Fruit fly (Drosophila melanogaster): Measurements from ENCODE around the gene CG46435.
A peak's percentile ranks its signal among the peaks of the same experiment; 100 is the strongest.

CG46435 gene

dm6 chr3L:19552136-19552773, 7.3 kb downstream of the CG46435 start, which contains the start of the genes Ltn1 and CG9300:
Gene Ltn1 (minus strand): TSS chr3L:19552290.
Gene CG9300 (plus strand): TSS chr3L:19552420.
- TF ChIP-seq eg (GFP tag; IDR thresholded peaks at IDR 0.05) (no peak), net (GFP tag; optimal IDR thresholded peaks at IDR 0.05) (no peak), CG34406 (GFP tag; optimal IDR thresholded peaks at IDR 0.05) (no peak), CG10631 (GFP tag; optimal IDR thresholded peaks at IDR 0.05) (no peak), CG6808 (GFP tag; optimal IDR thresholded peaks at IDR 0.05) (no peak), achi (GFP tag; optimal IDR thresholded peaks at IDR 0.05) (no peak), Met (GFP tag; optimal IDR thresholded peaks at IDR 0.05) (no peak), CG6854 (GFP tag; optimal IDR thresholded peaks at IDR 0.05) (no peak), CG31627 (GFP tag; optimal IDR thresholded peaks at IDR 0.05) (no peak), CG6792 (GFP tag; optimal IDR thresholded peaks at IDR 0.05) (no peak), topi (GFP tag; optimal IDR thresholded peaks at IDR 0.05) (no peak), svp (GFP tag) (no peak)

- TF ChIP-seq Ets21C (GFP tag; optimal IDR thresholded peaks at IDR 0.05): no peak
- TF ChIP-seq CG3919 (GFP tag; optimal IDR thresholded peaks at IDR 0.05): no peak
- no peak for TF ChIP-seq fkh (GFP tag; optimal IDR thresholded peaks at IDR 0.05)
- no peak for TF ChIP-seq CG11762 (GFP tag; optimal IDR thresholded peaks at IDR 0.05; ENCODE audit: insufficient read depth)
- TF ChIP-seq fd85E (GFP tag; optimal IDR thresholded peaks at IDR 0.05): no peak
- TF ChIP-seq CG7368 (GFP tag; optimal IDR thresholded peaks at IDR 0.05): no peak
- peak; percentile 63 for TF ChIP-seq esn (GFP tag; optimal IDR thresholded peaks at IDR 0.05)
- TF ChIP-seq CG6854 (GFP tag; optimal IDR thresholded peaks at IDR 0.05): no peak
- no peak for TF ChIP-seq Smox (GFP tag; optimal IDR thresholded peaks at IDR 0.05)
- no peak for TF ChIP-seq Sox14 (GFP tag; optimal IDR thresholded peaks at IDR 0.05)
- TF ChIP-seq pdm3 (GFP tag; optimal IDR thresholded peaks at IDR 0.05): no peak
- no peak for TF ChIP-seq dsx (GFP tag; optimal IDR thresholded peaks at IDR 0.05; ENCODE audit: poor library complexity, severe bottlenecking)
- peak; percentile 22 for TF ChIP-seq achi (GFP tag; optimal IDR thresholded peaks at IDR 0.05)
- TF ChIP-seq CG32006 (GFP tag; optimal IDR thresholded peaks at IDR 0.05): no peak
- TF ChIP-seq lz (GFP tag; optimal IDR thresholded peaks at IDR 0.05): no peak
- no peak for TF ChIP-seq Eip75B (GFP tag; optimal IDR thresholded peaks at IDR 0.05)
- no peak for TF ChIP-seq salr (GFP tag; optimal IDR thresholded peaks at IDR 0.05)
- no peak for TF ChIP-seq Sox102F (GFP tag; optimal IDR thresholded peaks at IDR 0.05)
- no peak for TF ChIP-seq CG10669 (GFP tag; optimal IDR thresholded peaks at IDR 0.05)
- TF ChIP-seq Hr39 (GFP tag; optimal IDR thresholded peaks at IDR 0.05): peak; percentile 37
- TF ChIP-seq CG6792 (GFP tag; optimal IDR thresholded peaks at IDR 0.05): no peak
- TF ChIP-seq CG6163 (GFP tag; IDR thresholded peaks at IDR 0.05): no peak
- peak; percentile 34 for TF ChIP-seq CG31627 (GFP tag; optimal IDR thresholded peaks at IDR 0.05)
- TF ChIP-seq CG8632 (GFP tag; optimal IDR thresholded peaks at IDR 0.05): no peak
- TF ChIP-seq CG11294 (GFP tag; IDR thresholded peaks at IDR 0.05): no peak
- TF ChIP-seq vri (GFP tag; optimal IDR thresholded peaks at IDR 0.05): no peak
- TF ChIP-seq dac (GFP tag; optimal IDR thresholded peaks at IDR 0.05): no peak
- TF ChIP-seq CG3032 (tag; optimal IDR thresholded peaks at IDR 0.05): no peak
- TF ChIP-seq cyc (GFP tag; optimal IDR thresholded peaks at IDR 0.05): peak; percentile 39
- TF ChIP-seq Gug (GFP tag; IDR thresholded peaks at IDR 0.05): no peak
- no peak for TF ChIP-seq CG11902 (GFP tag; optimal IDR thresholded peaks at IDR 0.05)
- no peak for TF ChIP-seq CG15336 (GFP tag; IDR thresholded peaks at IDR 0.05)
- no peak for TF ChIP-seq CG4318 (GFP tag; optimal IDR thresholded peaks at IDR 0.05)
- no peak for TF ChIP-seq CG16779 (tag; optimal IDR thresholded peaks at IDR 0.05)
- TF ChIP-seq acj6 (GFP tag; optimal IDR thresholded peaks at IDR 0.05): peak; percentile 14
- TF ChIP-seq OdsH (GFP tag; optimal IDR thresholded peaks at IDR 0.05): no peak
- TF ChIP-seq fd59A (GFP tag; optimal IDR thresholded peaks at IDR 0.05): no peak
- TF ChIP-seq eg (GFP tag; IDR thresholded peaks at IDR 0.05): no peak
- peak; percentile 82 for TF ChIP-seq Eip78C (GFP tag)
- peak; percentile 91 for TF ChIP-seq Blimp-1 (GFP tag; optimal IDR thresholded peaks at IDR 0.05)
- peak; percentile 13 for TF ChIP-seq topi (GFP tag; optimal IDR thresholded peaks at IDR 0.05)
- no peak for TF ChIP-seq CG9139 (GFP tag; optimal IDR thresholded peaks at IDR 0.05)
- no peak for TF ChIP-seq Hr4 (GFP tag; optimal IDR thresholded peaks at IDR 0.05)
These were observed 11.1 kb downstream of the CG46435 start for dm6 chr3L:19555906-19556457.

All from whole organism, prepupa.